Fruit fly (Drosophila melanogaster): ENCODE measurements around the gene CG16984.

- TF ChIP-seq CG11762 (GFP tag; optimal IDR thresholded peaks at IDR 0.05; ENCODE audit: insufficient read depth) (no peak), Blimp-1 (GFP tag; optimal IDR thresholded peaks at IDR 0.05) (no peak)
Measured at dm6 chr3L:2629964-2630363, 34.4 kb downstream of the CG16984 start, which contains the start of gene Pxn.

Data from whole organism, prepupa.